4 fruit fly cellular contexts compared by ENCODE assay signal in genomic region chr3R:10388128-10389026, dm6.
TF ChIP-seq lines count a peak whose summit lies in the region.

Gene cwo (plus strand): TSS chr3R:10388258.

- TF ChIP-seq CTCF in whole organism, embryonic (GFP tag; optimal IDR thresholded peaks at IDR 0.05; lab: Kevin White, UChicago), result no peak

TF ChIP-seq in whole organism, adult, 20 proteins besides CTCF, POLR2A, EP300 and RAD21:
- TF ChIP-seq CG5204 (GFP tag; optimal IDR thresholded peaks at IDR 0.05; lab: Kevin White, UChicago) (no peak), kay (GFP tag; lab: Kevin White, UChicago; ENCODE audit: borderline replicate concordance) (peak; percentile 88), CG7101 (tag; optimal IDR thresholded peaks at IDR 0.05; lab: Kevin White, UChicago) (peak; percentile 48), pad (GFP tag; optimal IDR thresholded peaks at IDR 0.05; lab: Kevin White, UChicago) (peak; percentile 20), Mnt (GFP tag; optimal IDR thresholded peaks at IDR 0.05; lab: Kevin White, UChicago) (peak; percentile 62), Hr96 (GFP tag; optimal IDR thresholded peaks at IDR 0.05; lab: Kevin White, UChicago) (no peak), ovo (GFP tag; optimal IDR thresholded peaks at IDR 0.05; lab: Kevin White, UChicago) (no peak), Crg-1 (GFP tag; optimal IDR thresholded peaks at IDR 0.05; lab: Kevin White, UChicago) (peak; percentile 26), CG1620 (GFP tag; optimal IDR thresholded peaks at IDR 0.05; lab: Kevin White, UChicago) (no peak), CG14711 (tag; optimal IDR thresholded peaks at IDR 0.05; lab: Kevin White, UChicago) (peak; percentile 34), CG11617 (GFP tag; optimal IDR thresholded peaks at IDR 0.05; lab: Kevin White, UChicago) (no peak), cic (GFP tag; optimal IDR thresholded peaks at IDR 0.05; lab: Kevin White, UChicago) (peak; percentile 84), toe (GFP tag; optimal IDR thresholded peaks at IDR 0.05; lab: Kevin White, UChicago) (no peak), Clk (GFP tag; optimal IDR thresholded peaks at IDR 0.05; lab: Kevin White, UChicago) (no peak), CG33017 (tag; optimal IDR thresholded peaks at IDR 0.05; lab: Kevin White, UChicago) (peak; percentile 41), CG12768 (GFP tag; optimal IDR thresholded peaks at IDR 0.05; lab: Kevin White, UChicago) (peak; percentile 58), bab1 (GFP tag; optimal IDR thresholded peaks at IDR 0.05; lab: Kevin White, UChicago) (peak; percentile 12), cnc (optimal IDR thresholded peaks at IDR 0.05; lab: Kevin White, UChicago) (peak; percentile 84 to 95), CG7045 (GFP tag; optimal IDR thresholded peaks at IDR 0.05; lab: Kevin White, UChicago) (peak; percentile 13), tj (GFP tag; optimal IDR thresholded peaks at IDR 0.05; lab: Kevin White, UChicago) (peak; percentile 48)

TF ChIP-seq in whole organism, embryonic, 481 proteins besides CTCF, POLR2A, EP300 and RAD21 (continues in another document):
- TF ChIP-seq CG30020 (tag; optimal IDR thresholded peaks at IDR 0.05; lab: Kevin White, UChicago) (no peak), CG10431 (GFP tag; optimal IDR thresholded peaks at IDR 0.05; lab: Kevin White, UChicago) (peak; percentile 45), CG15011 (GFP tag; optimal IDR thresholded peaks at IDR 0.05; lab: Kevin White, UChicago) (peak; percentile 17), Trl (optimal IDR thresholded peaks at IDR 0.05; lab: Kevin White, UChicago) (peak; percentile 38 to 52), Trl (GFP tag; optimal IDR thresholded peaks at IDR 0.05; lab: Kevin White, UChicago) (peak; percentile 8), sug (tag; optimal IDR thresholded peaks at IDR 0.05; lab: Kevin White, UChicago) (peak; percentile 52), CG33557 (GFP tag; optimal IDR thresholded peaks at IDR 0.05; lab: Kevin White, UChicago) (peak; percentile 39), Gug (GFP tag; IDR thresholded peaks at IDR 0.05; lab: Robert Waterston, UW) (peak; percentile 36; the same call in 1 of the 4 replicates), Myb (GFP tag; optimal IDR thresholded peaks at IDR 0.05; lab: Kevin White, UChicago) (peak; percentile 10), fd64A (GFP tag; optimal IDR thresholded peaks at IDR 0.05; lab: Kevin White, UChicago) (peak; percentile 59), CG3995 (GFP tag; optimal IDR thresholded peaks at IDR 0.05; lab: Kevin White, UChicago) (peak; percentile 35), BtbVII (GFP tag; optimal IDR thresholded peaks at IDR 0.05; lab: Kevin White, UChicago) (peak; percentile 2), onecut (GFP tag; IDR thresholded peaks at IDR 0.05; lab: Robert Waterston, UW) (peak; percentile 53), odd (GFP tag; optimal IDR thresholded peaks at IDR 0.05; lab: Kevin White, UChicago) (peak; percentile 35), MTF-1 (GFP tag; optimal IDR thresholded peaks at IDR 0.05; lab: Kevin White, UChicago; ENCODE audit: borderline replicate concordance) (peak; percentile 48), Meics (GFP tag; optimal IDR thresholded peaks at IDR 0.05; lab: Kevin White, UChicago) (peak; percentile 17), CG14014 (GFP tag; IDR thresholded peaks at IDR 0.05; lab: Robert Waterston, UW) (no peak), CG15696 (tag; optimal IDR thresholded peaks at IDR 0.05; lab: Kevin White, UChicago) (peak; percentile 54), Mrtf (GFP tag; IDR thresholded peaks at IDR 0.05; lab: Robert Waterston, UW) (no peak), ATbp (GFP tag; optimal IDR thresholded peaks at IDR 0.05; lab: Kevin White, UChicago) (peak; percentile 77), CG12155 (GFP tag; optimal IDR thresholded peaks at IDR 0.05; lab: Kevin White, UChicago) (peak; percentile 14), CG7745 (tag; optimal IDR thresholded peaks at IDR 0.05; lab: Kevin White, UChicago) (peak; percentile 2), Eip74EF (GFP tag; optimal IDR thresholded peaks at IDR 0.05; lab: Kevin White, UChicago) (peak in 1 of 2 experiments; percentile 20), CG11398 (GFP tag; optimal IDR thresholded peaks at IDR 0.05; lab: Kevin White, UChicago) (peak; percentile 29)

TF ChIP-seq in whole organism, prepupa, 60 proteins besides CTCF, POLR2A, EP300 and RAD21 (continues in another document):
- TF ChIP-seq dsx (GFP tag; optimal IDR thresholded peaks at IDR 0.05; lab: Kevin White, UChicago; ENCODE audit: poor library complexity, severe bottlenecking) (peak; percentile 40), CG1621 (tag; optimal IDR thresholded peaks at IDR 0.05; lab: Kevin White, UChicago) (peak; percentile 6), CG6792 (GFP tag; optimal IDR thresholded peaks at IDR 0.05; lab: Kevin White, UChicago) (no peak), CG3919 (GFP tag; optimal IDR thresholded peaks at IDR 0.05; lab: Kevin White, UChicago) (peak; percentile 30), CG10669 (GFP tag; optimal IDR thresholded peaks at IDR 0.05; lab: Kevin White, UChicago) (no peak), acj6 (GFP tag; optimal IDR thresholded peaks at IDR 0.05; lab: Kevin White, UChicago) (no peak), CG6808 (GFP tag; optimal IDR thresholded peaks at IDR 0.05; lab: Kevin White, UChicago) (no peak), spab (GFP tag; optimal IDR thresholded peaks at IDR 0.05; lab: Kevin White, UChicago) (no peak), Hr4 (GFP tag; optimal IDR thresholded peaks at IDR 0.05; lab: Kevin White, UChicago) (no peak), CG3032 (tag; optimal IDR thresholded peaks at IDR 0.05; lab: Kevin White, UChicago) (no peak), CG15336 (GFP tag; IDR thresholded peaks at IDR 0.05; lab: Robert Waterston, UW) (no peak), CG11902 (GFP tag; optimal IDR thresholded peaks at IDR 0.05; lab: Kevin White, UChicago) (no peak), Gug (GFP tag; IDR thresholded peaks at IDR 0.05; lab: Robert Waterston, UW) (no peak), salr (GFP tag; optimal IDR thresholded peaks at IDR 0.05; lab: Kevin White, UChicago) (peak in 1 of 2 experiments; percentile 14), CG6163 (GFP tag; IDR thresholded peaks at IDR 0.05; lab: Robert Waterston, UW) (no peak), fkh (GFP tag; optimal IDR thresholded peaks at IDR 0.05; lab: Kevin White, UChicago) (peak; percentile 92), topi (GFP tag; optimal IDR thresholded peaks at IDR 0.05; lab: Kevin White, UChicago) (no peak), CG31627 (GFP tag; optimal IDR thresholded peaks at IDR 0.05; lab: Kevin White, UChicago) (no peak), Ets96B (tag; optimal IDR thresholded peaks at IDR 0.05; lab: Kevin White, UChicago) (no peak), esn (GFP tag; optimal IDR thresholded peaks at IDR 0.05; lab: Kevin White, UChicago) (peak; percentile 1), CG8632 (GFP tag; optimal IDR thresholded peaks at IDR 0.05; lab: Kevin White, UChicago) (no peak), fd59A (GFP tag; optimal IDR thresholded peaks at IDR 0.05; lab: Kevin White, UChicago) (no peak), Sox102F (GFP tag; optimal IDR thresholded peaks at IDR 0.05; lab: Kevin White, UChicago) (no peak), eg (GFP tag; IDR thresholded peaks at IDR 0.05; lab: Robert Waterston, UW) (no peak), achi (GFP tag; optimal IDR thresholded peaks at IDR 0.05; lab: Kevin White, UChicago) (no peak), svp (GFP tag; lab: Kevin White, UChicago) (peak; percentile 77), Eip78C (GFP tag; lab: Kevin White, UChicago) (peak; percentile 76), net (GFP tag; optimal IDR thresholded peaks at IDR 0.05; lab: Kevin White, UChicago) (no peak)

TF ChIP-seq in whole organism, wandering third instar larva, 38 proteins besides CTCF, POLR2A, EP300 and RAD21:
- TF ChIP-seq Sp1 (GFP tag; optimal IDR thresholded peaks at IDR 0.05; lab: Kevin White, UChicago) (peak; percentile 35), OdsH (GFP tag; optimal IDR thresholded peaks at IDR 0.05; lab: Kevin White, UChicago) (peak; percentile 59), Dif (GFP tag; optimal IDR thresholded peaks at IDR 0.05; lab: Kevin White, UChicago; ENCODE audit: partially characterized antibody) (peak; percentile 42), sv (GFP tag; optimal IDR thresholded peaks at IDR 0.05; lab: Kevin White, UChicago) (no peak), foxo (GFP tag; optimal IDR thresholded peaks at IDR 0.05; lab: Kevin White, UChicago) (peak in 1 of 2 experiments; percentile 41), Vsx2 (GFP tag; optimal IDR thresholded peaks at IDR 0.05; lab: Kevin White, UChicago; ENCODE audit: partially characterized antibody) (peak; percentile 73), Hr78 (GFP tag; optimal IDR thresholded peaks at IDR 0.05; lab: Kevin White, UChicago) (no peak), fru (GFP tag; optimal IDR thresholded peaks at IDR 0.05; lab: Kevin White, UChicago) (peak; percentile 51), Hr83 (GFP tag; optimal IDR thresholded peaks at IDR 0.05; lab: Kevin White, UChicago; ENCODE audit: poor library complexity, severe bottlenecking) (peak; percentile 56), CrebA (GFP tag; optimal IDR thresholded peaks at IDR 0.05; lab: Kevin White, UChicago; ENCODE audit: borderline replicate concordance) (peak; percentile 31), h (GFP tag; optimal IDR thresholded peaks at IDR 0.05; lab: Kevin White, UChicago) (peak; percentile 64), dl (GFP tag; optimal IDR thresholded peaks at IDR 0.05; lab: Kevin White, UChicago; ENCODE audit: insufficient read depth in 1 of 2, partially characterized antibody in 2 of 2) (no peak), rgr (GFP tag; optimal IDR thresholded peaks at IDR 0.05; lab: Kevin White, UChicago) (peak; percentile 73), GATAd (GFP tag; optimal IDR thresholded peaks at IDR 0.05; lab: Kevin White, UChicago) (no peak), psq (GFP tag; optimal IDR thresholded peaks at IDR 0.05; lab: Kevin White, UChicago) (peak; percentile 20), Rel (GFP tag; optimal IDR thresholded peaks at IDR 0.05; lab: Kevin White, UChicago) (no peak), Rel (tag; optimal IDR thresholded peaks at IDR 0.05; lab: Kevin White, UChicago) (peak; percentile 79), br (GFP tag; optimal IDR thresholded peaks at IDR 0.05; lab: Kevin White, UChicago) (peak; percentile 54), brk (GFP tag; optimal IDR thresholded peaks at IDR 0.05; lab: Kevin White, UChicago) (peak; percentile 25), Hnf4 (GFP tag; optimal IDR thresholded peaks at IDR 0.05; lab: Kevin White, UChicago) (peak; percentile 60), Abd-B (GFP tag; optimal IDR thresholded peaks at IDR 0.05; lab: Kevin White, UChicago) (no peak), tai (GFP tag; optimal IDR thresholded peaks at IDR 0.05; lab: Kevin White, UChicago) (peak; percentile 35)
